Worm (Caenorhabditis elegans) whole organism, young adult: ENCODE measurements around the gene srh-7.

Source experiments
- F22D6.2 ChIP-seq: sonication (generic microtip); optimal IDR thresholded peaks from 2 replicates; lab custom pipeline; 2016; ENCODE audit warnings: mild to moderate bottlenecking, missing genetic modification characterization, missing compliant biosample characterization
- F33H1.4 ChIP-seq: fragments of 200-800 bp; sonication (Bioruptor generic); IDR thresholded peaks from 2 replicates; pipeline ENCODE4 v1.3.6; 2022; ENCODE audit warnings: missing genetic modification reagents, missing genetic modification characterization, missing compliant biosample characterization
- F37B4.10 ChIP-seq: fragments of 200-800 bp; sonication (Bioruptor generic); IDR thresholded peaks from 2 replicates; pipeline ENCODE4 v1.3.6; 2022; ENCODE audit warnings: missing genetic modification characterization, missing compliant biosample characterization
- F55B11.4 ChIP-seq: sonication (generic microtip); optimal IDR thresholded peaks from 2 replicates; lab custom pipeline; 2016; ENCODE audit warnings: missing compliant biosample characterization, missing genetic modification characterization, borderline replicate concordance; ENCODE audit not compliant: insufficient read depth
- F57C9.4 ChIP-seq: sonication (generic microtip); optimal IDR thresholded peaks from 2 replicates; lab custom pipeline; 2017; ENCODE audit warnings: mild to moderate bottlenecking, missing genetic modification characterization, missing compliant biosample characterization
- T07F8.4 ChIP-seq: sonication (generic microtip); optimal IDR thresholded peaks from 2 replicates; lab custom pipeline; 2016; ENCODE audit warnings: mild to moderate bottlenecking, missing genetic modification characterization, moderate library complexity, missing compliant biosample characterization
- Y95B8A.8 ChIP-seq: fragments of 200-800 bp; sonication (Bioruptor generic); IDR thresholded peaks from 2 replicates; pipeline ENCODE4 v1.3.6; 2022; ENCODE audit warnings: missing genetic modification reagents, missing genetic modification characterization, missing compliant biosample characterization
- akir-1 ChIP-seq: fragments of 200-800 bp; sonication (Bioruptor generic); optimal IDR thresholded peaks from 2 replicates; lab custom pipeline; 2018; ENCODE audit warnings: mild to moderate bottlenecking, missing genetic modification characterization, moderate library complexity, missing compliant biosample characterization
- ama-1 ChIP-seq, 3 experiments: fragments of 150-350 bp in 1 of 3; sonication (generic microtip) in 2 of 3; optimal IDR thresholded peaks; 2 replicates each; lab custom pipeline; 2014 to 2018; ENCODE audit warnings: missing biosample characterization in 2 of 3, missing genetic modification characterization in 2 of 3, missing genetic modification reagents in 2 of 3
- aptf-2 ChIP-seq: fragments of 200-800 bp; sonication (Bioruptor generic); conservative IDR thresholded peaks from 2 replicates; pipeline ENCODE4 v1.3.6; 2022; ENCODE audit warnings: missing genetic modification reagents, missing genetic modification characterization, missing compliant biosample characterization
- aptf-3 ChIP-seq: fragments of 200-800 bp; sonication (Bioruptor generic); IDR thresholded peaks from 2 replicates; pipeline ENCODE4 v1.3.6; 2022; ENCODE audit warnings: missing genetic modification characterization, missing compliant biosample characterization
- cebp-2 ChIP-seq: fragments of 200-800 bp; sonication (Bioruptor generic); IDR thresholded peaks from 2 replicates; pipeline ENCODE4 v1.3.6; 2022; ENCODE audit warnings: missing genetic modification characterization, missing compliant biosample characterization
- egl-18 ChIP-seq: fragments of 200-800 bp; sonication (Bioruptor generic); IDR thresholded peaks from 2 replicates; pipeline ENCODE4 v1.3.6; 2022; ENCODE audit warnings: missing genetic modification reagents, missing genetic modification characterization, missing compliant biosample characterization
- egl-44 ChIP-seq: fragments of 200-800 bp; sonication (Bioruptor generic); IDR thresholded peaks from 2 replicates; pipeline ENCODE4 v1.3.6; 2022; ENCODE audit warnings: missing genetic modification reagents, missing genetic modification characterization, missing compliant biosample characterization
- him-1 ChIP-seq: sonication (generic microtip); optimal IDR thresholded peaks from 2 replicates; lab custom pipeline; 2016; ENCODE audit warnings: missing genotype, missing genetic modification reagents, missing genetic modification characterization, missing compliant biosample characterization
- hmg-1.2 ChIP-seq: fragments of 200-800 bp; sonication (Bioruptor generic); IDR thresholded peaks from 2 replicates; pipeline ENCODE4 v1.3.6; 2022; ENCODE audit warnings: missing genetic modification reagents, missing genetic modification characterization, missing compliant biosample characterization
- hsf-1 ChIP-seq: fragments of 200-800 bp; sonication (Bioruptor generic); IDR thresholded peaks from 2 replicates; pipeline ENCODE4 v1.3.6; 2022; ENCODE audit warnings: missing genetic modification reagents, missing genetic modification characterization, missing compliant biosample characterization
- lag-1 ChIP-seq: fragments of 200-800 bp; sonication (Bioruptor generic); IDR thresholded peaks from 2 replicates; pipeline ENCODE4 v1.3.6; 2022; ENCODE audit warnings: missing genetic modification reagents, missing genetic modification characterization, missing compliant biosample characterization
- let-526 ChIP-seq: fragments of 200-800 bp; sonication (Bioruptor generic); IDR thresholded peaks from 2 replicates; pipeline ENCODE4 v1.3.6; 2022; ENCODE audit warnings: missing genetic modification reagents, missing genetic modification characterization, missing compliant biosample characterization
- lin-35 ChIP-seq, 3 experiments: fragments of 150-350 bp in 2 of 3; sonication (generic microtip) in 1 of 3; optimal IDR thresholded peaks; 2 replicates each; lab custom pipeline; 2014 to 2018; ENCODE audit warnings: missing biosample characterization in 3 of 3, missing genetic modification characterization in 3 of 3, missing genetic modification reagents in 3 of 3
- madf-8 ChIP-seq: fragments of 200-800 bp; sonication (Bioruptor generic); conservative IDR thresholded peaks from 2 replicates; pipeline ENCODE4 v1.3.6; 2022; ENCODE audit warnings: missing genetic modification reagents, missing genetic modification characterization, missing compliant biosample characterization
- mel-28 ChIP-seq: sonication (generic microtip); optimal IDR thresholded peaks from 2 replicates; lab custom pipeline; 2016; ENCODE audit warnings: borderline replicate concordance, mild to moderate bottlenecking, missing genetic modification characterization, missing compliant biosample characterization
- nhr-120 ChIP-seq: fragments of 200-800 bp; sonication (Bioruptor generic); IDR thresholded peaks from 2 replicates; pipeline ENCODE4 v1.3.6; 2022; ENCODE audit warnings: missing genetic modification characterization, missing compliant biosample characterization
- nhr-80 ChIP-seq: sonication (generic microtip); optimal IDR thresholded peaks from 2 replicates; lab custom pipeline; 2016; ENCODE audit warnings: missing genetic modification characterization, missing compliant biosample characterization
- nhr-90 ChIP-seq: sonication (generic microtip); optimal IDR thresholded peaks from 2 replicates; lab custom pipeline; 2016; ENCODE audit warnings: missing genotype, mild to moderate bottlenecking, missing genetic modification characterization, missing compliant biosample characterization
- pbrm-1 ChIP-seq: fragments of 200-800 bp; sonication (Bioruptor generic); IDR thresholded peaks from 2 replicates; pipeline ENCODE4 v1.3.6; 2022; ENCODE audit warnings: missing genetic modification reagents, missing genetic modification characterization, missing compliant biosample characterization
- rcor-1 ChIP-seq: fragments of 200-800 bp; sonication (Bioruptor generic); IDR thresholded peaks from 2 replicates; pipeline ENCODE4 v1.3.6; 2022; ENCODE audit warnings: missing genetic modification reagents, missing genetic modification characterization, missing compliant biosample characterization
- sdz-38 ChIP-seq: sonication (generic microtip); optimal IDR thresholded peaks from 2 replicates; lab custom pipeline; 2016; ENCODE audit warnings: missing genotype, missing genetic modification characterization, missing compliant biosample characterization
- sea-2 ChIP-seq: fragments of 200-800 bp; sonication (Bioruptor generic); IDR thresholded peaks from 2 replicates; pipeline ENCODE4 v1.3.6; 2022; ENCODE audit warnings: missing genetic modification characterization, missing compliant biosample characterization
- snpc-3.4 ChIP-seq: sonication (generic microtip); optimal IDR thresholded peaks from 2 replicates; lab custom pipeline; 2017; ENCODE audit warnings: missing genetic modification characterization, mild to moderate bottlenecking, missing compliant biosample characterization, antibody characterized with exemption, moderate library complexity, missing genotype, missing genetic modification reagents
- sptf-2 ChIP-seq: fragments of 200-800 bp; sonication (Bioruptor generic); optimal IDR thresholded peaks from 2 replicates; lab custom pipeline; 2018; ENCODE audit warnings: mild to moderate bottlenecking, missing genetic modification characterization, missing compliant biosample characterization
- unc-62 ChIP-seq: fragments of 150-350 bp; optimal IDR thresholded peaks from 2 replicates; lab custom pipeline; 2014; ENCODE audit warnings: missing biosample characterization, missing genetic modification reagents, missing genetic modification characterization
- zfh-2 ChIP-seq: fragments of 200-800 bp; sonication (Bioruptor generic); conservative IDR thresholded peaks from 2 replicates; pipeline ENCODE4 v1.3.6; 2022; ENCODE audit warnings: missing genetic modification reagents, missing genetic modification characterization, missing compliant biosample characterization
- zim-3 ChIP-seq: sonication (generic microtip); optimal IDR thresholded peaks from 2 replicates; lab custom pipeline; 2017; ENCODE audit warnings: mild to moderate bottlenecking, missing genetic modification characterization, moderate library complexity, missing compliant biosample characterization
- ztf-25 ChIP-seq: fragments of 200-800 bp; sonication (Bioruptor generic); IDR thresholded peaks from 2 replicates; pipeline ENCODE4 v1.3.6; 2022; ENCODE audit warnings: missing genetic modification reagents, missing genetic modification characterization, missing compliant biosample characterization

Gene srh-7

ce11 chrV:3987616-3988015 is 20.4 kb upstream of the srh-7 start, which contains the start of gene nlp-28:
Gene nlp-28 (plus strand): TSS chrV:3987900.
- TF ChIP-seq F22D6.2 (no peak), ama-1 (optimal IDR thresholded peaks at IDR 0.05; lab: Kevin White, UChicago) (peak; percentile 39), ama-1 (GFP tag; optimal IDR thresholded peaks at IDR 0.05; lab: Kevin White, UChicago) (no peak)

DNA sequence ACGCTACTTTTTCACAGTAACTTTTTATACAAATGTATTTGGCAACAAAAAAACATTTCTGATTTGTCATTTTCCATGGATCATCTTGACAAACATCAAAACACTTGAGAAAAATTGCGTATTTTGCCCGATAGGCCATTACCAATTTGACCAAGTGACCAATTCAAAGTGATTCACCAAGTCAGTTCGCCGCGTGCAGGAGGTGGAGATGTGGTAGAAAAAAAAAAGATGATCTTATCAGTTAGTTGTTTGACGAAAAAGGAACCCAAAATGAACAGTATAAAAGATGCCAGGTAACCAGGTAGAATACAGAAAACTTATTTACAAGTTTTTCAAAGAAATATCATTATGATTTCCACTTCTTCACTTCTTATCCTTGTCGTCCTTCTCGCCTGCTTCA is 19.0 kb upstream of the srh-7 start, which contains the start of gene nlp-27:
nlp-27 (plus strand) TSS at position 309 of the 400 bp plus-strand sequence.
- no peak for TF ChIP-seq aptf-2 (GFP tag; lab: Robert Waterston, UW)
- TF ChIP-seq madf-8 (GFP tag; lab: Robert Waterston, UW): no peak
- no peak for TF ChIP-seq lag-1 (GFP tag; lab: Robert Waterston, UW)
- TF ChIP-seq mel-28 (tag; lab: Kevin White, UChicago): no peak
- no peak for TF ChIP-seq pbrm-1
- TF ChIP-seq rcor-1 (GFP tag; lab: Robert Waterston, UW): no peak
- no peak for TF ChIP-seq egl-18 (GFP tag; lab: Robert Waterston, UW)
- no peak for TF ChIP-seq cebp-2
- no peak for TF ChIP-seq let-526 (GFP tag; lab: Robert Waterston, UW)
- no peak for TF ChIP-seq unc-62 (GFP tag; lab: Kevin White, UChicago)
- no peak for TF ChIP-seq egl-44 (GFP tag; lab: Robert Waterston, UW)
- no peak for TF ChIP-seq ztf-25
- no peak for TF ChIP-seq lin-35 (GFP tag; optimal IDR thresholded peaks at IDR 0.05; lab: Kevin White, UChicago)
- TF ChIP-seq nhr-90 (tag; lab: Kevin White, UChicago): no peak
- no peak for TF ChIP-seq F55B11.4 (tag; lab: Kevin White, UChicago)
- TF ChIP-seq hmg-1.2 (GFP tag; lab: Robert Waterston, UW): no peak
- no peak for TF ChIP-seq snpc-3.4 (tag; lab: Kevin White, UChicago)
- no peak for TF ChIP-seq aptf-3 (GFP tag; lab: Robert Waterston, UW)

DNA sequence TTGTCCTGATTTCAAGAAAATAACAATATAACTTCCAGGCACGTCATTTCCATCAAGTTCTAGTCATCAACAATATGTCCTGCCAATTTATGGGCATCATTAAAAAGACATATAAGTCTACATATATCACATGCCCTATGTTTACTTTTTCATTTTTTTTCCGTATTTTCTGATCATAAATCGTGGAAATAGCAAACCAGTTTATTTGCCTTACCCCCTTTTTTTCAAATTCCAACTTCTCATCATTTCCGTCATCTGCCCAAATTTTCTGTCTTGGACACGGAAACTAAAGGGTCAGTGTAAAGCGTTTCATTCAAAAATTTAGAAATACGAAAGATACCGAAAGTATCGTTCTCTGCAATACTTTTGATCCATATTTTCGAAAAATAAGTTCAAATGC is 15.7 kb upstream of the srh-7 start:
- TF ChIP-seq T07F8.4 (no peak), zim-3 (tag; lab: Kevin White, UChicago) (no peak), sea-2 (no peak), zfh-2 (no peak), hsf-1 (GFP tag; lab: Robert Waterston, UW) (no peak), F33H1.4 (GFP tag; lab: Robert Waterston, UW) (no peak), Y95B8A.8 (GFP tag; lab: Robert Waterston, UW) (no peak), nhr-80 (tag; lab: Kevin White, UChicago) (no peak)

DNA sequence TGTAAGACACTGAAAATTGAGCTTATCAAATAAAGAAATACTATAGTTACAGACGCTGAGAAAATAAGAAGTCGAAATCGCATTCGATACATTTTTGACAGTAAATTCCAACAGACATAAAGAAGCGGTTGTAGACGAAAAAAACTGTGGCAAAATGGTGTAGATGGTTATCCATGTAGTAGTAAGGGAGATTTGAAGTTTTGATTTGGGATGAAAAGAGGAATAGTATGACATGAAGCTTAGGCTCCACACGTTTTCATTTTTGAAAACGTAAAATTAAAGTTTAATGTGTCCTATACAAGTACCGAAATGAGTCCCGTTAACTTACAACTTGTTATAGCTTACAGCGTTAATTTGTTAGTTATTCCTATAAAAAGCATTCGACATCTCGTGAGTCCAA is 14.0 kb upstream of the srh-7 start, which contains the start of gene K09D9.9:
K09D9.9 (minus strand) TSS at position 101 of the 400 bp plus-strand sequence.
- TF ChIP-seq him-1 (tag; lab: Kevin White, UChicago): no peak
- no peak for TF ChIP-seq sptf-2
- no peak for TF ChIP-seq F37B4.10
- TF ChIP-seq F57C9.4 (tag; lab: Kevin White, UChicago): no peak
- no peak for TF ChIP-seq snpc-3.4 (tag; lab: Kevin White, UChicago)
- TF ChIP-seq akir-1 (GFP tag; lab: Kevin White, UChicago): no peak
- TF ChIP-seq nhr-120: no peak
- no peak for TF ChIP-seq sdz-38 (tag; lab: Kevin White, UChicago)
- TF ChIP-seq, all 124 proteins: peak for 0
